Worm (Caenorhabditis elegans): ENCODE results near the gene T14B4.9.

- TF ChIP-seq fos-1 (tag; optimal IDR thresholded peaks at IDR 0.05) (no peak), nhr-12 (tag; optimal IDR thresholded peaks at IDR 0.05) (no peak), lin-35 (GFP tag; optimal IDR thresholded peaks at IDR 0.05) (no peak), ces-1 (GFP tag; optimal IDR thresholded peaks at IDR 0.05) (no peak), rnt-1 (tag; optimal IDR thresholded peaks at IDR 0.05) (no peak)
Measured at ce11 chrII:6715853-6716252, 17.8 kb downstream of the T14B4.9 start.

Measured in whole organism, L1 larva.